Worm (Caenorhabditis elegans) whole organism, L2 larva: Measurements from ENCODE around the gene K11H12.11.

ENCODE experiments used
- C34F6.9 ChIP-seq: fragments of 150-350 bp; optimal IDR thresholded peaks from 2 replicates; lab custom pipeline; 2014; ENCODE audit warnings: missing biosample characterization, missing genetic modification characterization
- F13H6.1 ChIP-seq: sonication (generic microtip); optimal IDR thresholded peaks from 2 replicates; lab custom pipeline; 2016; ENCODE audit warnings: missing genetic modification characterization, missing compliant biosample characterization
- R02D3.7 ChIP-seq: fragments of 150-350 bp; optimal IDR thresholded peaks from 2 replicates; lab custom pipeline; 2014; ENCODE audit warnings: missing biosample characterization, missing genetic modification characterization
- aly-2 ChIP-seq: fragments of 150-350 bp; optimal IDR thresholded peaks from 2 replicates; lab custom pipeline; 2014; ENCODE audit warnings: missing biosample characterization, missing genetic modification characterization
- ama-1 ChIP-seq: fragments of 150-350 bp; optimal IDR thresholded peaks from 2 replicates; lab custom pipeline; 2018; ENCODE audit warnings: inconsistent platforms
- ceh-16 ChIP-seq: fragments of 150-350 bp; optimal IDR thresholded peaks from 2 replicates; lab custom pipeline; 2014; ENCODE audit warnings: missing biosample characterization, missing genetic modification characterization
- ceh-82 ChIP-seq: fragments of 150-350 bp; optimal IDR thresholded peaks from 2 replicates; lab custom pipeline; 2014; ENCODE audit warnings: missing biosample characterization, missing genetic modification characterization
- crh-2 ChIP-seq: sonication (generic microtip); optimal IDR thresholded peaks from 2 replicates; lab custom pipeline; 2017; ENCODE audit warnings: missing biosample characterization, missing genetic modification characterization
- dmd-4 ChIP-seq: sonication (generic microtip); optimal IDR thresholded peaks from 2 replicates; lab custom pipeline; 2017; ENCODE audit warnings: missing biosample characterization, missing genetic modification characterization
- egl-27 ChIP-seq: sonication (generic microtip); optimal IDR thresholded peaks from 3 replicates; lab custom pipeline; 2017; ENCODE audit warnings: missing biosample characterization, missing genetic modification reagents, missing genetic modification characterization
- elt-3 ChIP-seq: sonication (generic microtip); optimal IDR thresholded peaks from 2 replicates; lab custom pipeline; 2017; ENCODE audit warnings: missing biosample characterization, missing genetic modification characterization
- fos-1 ChIP-seq: fragments of 150-350 bp; optimal IDR thresholded peaks from 2 replicates; lab custom pipeline; 2014; ENCODE audit warnings: missing biosample characterization, missing genetic modification characterization
- gmeb-1 ChIP-seq: fragments of 150-350 bp; optimal IDR thresholded peaks from 2 replicates; lab custom pipeline; 2014; ENCODE audit warnings: missing biosample characterization, missing genetic modification characterization
- lin-11 ChIP-seq: fragments of 150-350 bp; sonication (generic microtip); optimal IDR thresholded peaks from 2 replicates; lab custom pipeline; 2014; ENCODE audit warnings: missing biosample characterization, missing genetic modification characterization, inconsistent platforms, mixed read lengths
- lin-13 ChIP-seq: fragments of 150-350 bp; optimal IDR thresholded peaks from 2 replicates; lab custom pipeline; 2014; ENCODE audit warnings: missing biosample characterization, missing genetic modification reagents, missing genetic modification characterization
- lsy-2 ChIP-seq, 2 experiments: fragments of 150-350 bp in 1 of 2; sonication (generic microtip) in 1 of 2; optimal IDR thresholded peaks; 2 replicates each; lab custom pipeline; 2014 to 2017; ENCODE audit warnings: missing biosample characterization in 2 of 2, missing genetic modification characterization in 2 of 2
- mab-5 ChIP-seq: fragments of 150-350 bp; optimal IDR thresholded peaks from 2 replicates; lab custom pipeline; 2014; ENCODE audit warnings: missing biosample characterization, missing genetic modification characterization
- mbf-1 ChIP-seq: sonication (generic microtip); optimal IDR thresholded peaks from 2 replicates; lab custom pipeline; 2017; ENCODE audit warnings: missing biosample characterization, missing genetic modification characterization
- mdl-1 ChIP-seq, 2 experiments: fragments of 150-350 bp in 1 of 2; sonication (generic microtip) in 1 of 2; optimal IDR thresholded peaks; 2 replicates each; lab custom pipeline; 2017; ENCODE audit warnings: missing biosample characterization in 2 of 2, missing genetic modification characterization in 2 of 2
- nhr-10 ChIP-seq: sonication (generic microtip); optimal IDR thresholded peaks from 2 replicates; lab custom pipeline; 2017; ENCODE audit warnings: missing biosample characterization, missing genetic modification characterization
- nhr-129 ChIP-seq: fragments of 150-350 bp; optimal IDR thresholded peaks from 2 replicates; lab custom pipeline; 2014; ENCODE audit warnings: missing biosample characterization, missing genetic modification characterization
- nhr-21 ChIP-seq: fragments of 150-350 bp; optimal IDR thresholded peaks from 2 replicates; lab custom pipeline; 2014; ENCODE audit warnings: missing biosample characterization, missing genetic modification characterization
- nhr-237 ChIP-seq: fragments of 150-350 bp; optimal IDR thresholded peaks from 2 replicates; lab custom pipeline; 2014; ENCODE audit warnings: missing biosample characterization, missing genetic modification characterization
- nhr-25 ChIP-seq: fragments of 150-350 bp; sonication (generic microtip); optimal IDR thresholded peaks from 3 replicates; lab custom pipeline; 2014; ENCODE audit warnings: missing biosample characterization, missing genetic modification characterization
- peb-1 ChIP-seq: fragments of 150-350 bp; optimal IDR thresholded peaks from 2 replicates; lab custom pipeline; 2014; ENCODE audit warnings: missing biosample characterization, missing genetic modification characterization
- skn-1 ChIP-seq: sonication (generic microtip); optimal IDR thresholded peaks from 2 replicates; lab custom pipeline; 2017; ENCODE audit warnings: missing biosample characterization, missing genetic modification characterization
- sma-3 ChIP-seq: sonication (generic microtip); optimal IDR thresholded peaks from 2 replicates; lab custom pipeline; 2016; ENCODE audit warnings: missing genetic modification reagents, missing genetic modification characterization, missing compliant biosample characterization
- sma-9 ChIP-seq, 2 experiments: fragments of 150-350 bp in 1 of 2; sonication (generic microtip) in 1 of 2; optimal IDR thresholded peaks; 2 replicates each; lab custom pipeline; 2014 to 2016; ENCODE audit warnings: missing genetic modification characterization in 2 of 2, mild to moderate bottlenecking in 1 of 2, missing biosample characterization in 1 of 2, missing compliant biosample characterization in 1 of 2, missing genetic modification reagents in 1 of 2, moderate library complexity in 1 of 2
- snpc-4 ChIP-seq: fragments of 150-350 bp; optimal IDR thresholded peaks from 2 replicates; lab custom pipeline; 2014; ENCODE audit warnings: missing biosample characterization, missing genetic modification characterization
- unc-55 ChIP-seq: fragments of 150-350 bp; sonication (generic microtip); optimal IDR thresholded peaks from 3 replicates; lab custom pipeline; 2014; ENCODE audit warnings: missing biosample characterization, missing genetic modification reagents, missing genetic modification characterization
- zag-1 ChIP-seq: fragments of 150-350 bp; optimal IDR thresholded peaks from 2 replicates; lab custom pipeline; 2014; ENCODE audit warnings: missing biosample characterization, missing genetic modification characterization
- ztf-11 ChIP-seq: sonication (generic microtip); optimal IDR thresholded peaks from 2 replicates; lab custom pipeline; 2017; ENCODE audit warnings: missing biosample characterization, missing genetic modification characterization

Gene K11H12.11

ce11 chrIV:664122-664521 lies 6.2 kb downstream of the K11H12.11 start (continued):
- TF ChIP-seq mbf-1 (tag; lab: Kevin White, UChicago) (no peak), lsy-2 (tag; optimal IDR thresholded peaks at IDR 0.05; lab: Kevin White, UChicago) (peak in 1 of 2 experiments; percentile 14), C34F6.9 (tag; lab: Kevin White, UChicago) (peak; percentile 29), elt-3 (tag; lab: Kevin White, UChicago) (no peak), mab-5 (tag; lab: Kevin White, UChicago) (no peak), sma-3 (no peak), sma-9 (GFP tag; optimal IDR thresholded peaks at IDR 0.05; lab: Kevin White, UChicago) (no peak), sma-9 (tag; optimal IDR thresholded peaks at IDR 0.05; lab: Kevin White, UChicago) (no peak), zag-1 (tag; lab: Kevin White, UChicago) (no peak)

- TF ChIP-seq nhr-10 (tag; lab: Kevin White, UChicago) (no peak), sma-9 (GFP tag; optimal IDR thresholded peaks at IDR 0.05; lab: Kevin White, UChicago) (no peak), sma-9 (tag; optimal IDR thresholded peaks at IDR 0.05; lab: Kevin White, UChicago) (no peak), nhr-25 (tag; lab: Kevin White, UChicago) (no peak), nhr-237 (tag; lab: Kevin White, UChicago) (no peak), mab-5 (tag; lab: Kevin White, UChicago) (no peak), lsy-2 (tag; optimal IDR thresholded peaks at IDR 0.05; lab: Kevin White, UChicago) (no peak), ceh-82 (tag; lab: Kevin White, UChicago) (no peak), crh-2 (tag; lab: Kevin White, UChicago) (no peak), mbf-1 (tag; lab: Kevin White, UChicago) (no peak)
- TF ChIP-seq, all 48 proteins: peak for 0
Observed at ce11 chrIV:661623-662022, 8.7 kb downstream of the K11H12.11 start.

- TF ChIP-seq lin-11 (peak; percentile 21), R02D3.7 (tag; lab: Kevin White, UChicago) (no peak)
Observed at ce11 chrIV:659585-659984, 10.8 kb downstream of the K11H12.11 start.

- TF ChIP-seq fos-1 (tag; lab: Kevin White, UChicago) (no peak), ama-1 (peak; percentile 50)
Observed at ce11 chrIV:658497-659177, 11.7 kb downstream of the K11H12.11 start.

ce11 chrIV:657932-658331 lies 12.4 kb downstream of the K11H12.11 start:
- TF ChIP-seq skn-1 (tag; lab: Kevin White, UChicago) (no peak), dmd-4 (tag; lab: Kevin White, UChicago) (no peak), gmeb-1 (tag; lab: Kevin White, UChicago) (peak; percentile 79), sma-3 (peak; percentile 54), lin-11 (peak; percentile 11), unc-55 (GFP tag; lab: Kevin White, UChicago) (peak; percentile 2), elt-3 (tag; lab: Kevin White, UChicago) (no peak), aly-2 (tag; lab: Kevin White, UChicago) (no peak), ceh-16 (tag; lab: Kevin White, UChicago) (peak; percentile 49), lin-13 (GFP tag; lab: Kevin White, UChicago) (peak; percentile 28), nhr-21 (tag; lab: Kevin White, UChicago) (peak; percentile 12), mdl-1 (tag; optimal IDR thresholded peaks at IDR 0.05; lab: Kevin White, UChicago) (peak in 1 of 2 experiments; percentile 30), sma-9 (GFP tag; optimal IDR thresholded peaks at IDR 0.05; lab: Kevin White, UChicago) (peak; percentile 64), sma-9 (tag; optimal IDR thresholded peaks at IDR 0.05; lab: Kevin White, UChicago) (no peak), mbf-1 (tag; lab: Kevin White, UChicago) (no peak), nhr-25 (tag; lab: Kevin White, UChicago) (peak; percentile 9), C34F6.9 (tag; lab: Kevin White, UChicago) (peak; percentile 35), lsy-2 (tag; optimal IDR thresholded peaks at IDR 0.05; lab: Kevin White, UChicago) (peak; percentile 79), crh-2 (tag; lab: Kevin White, UChicago) (peak; percentile 37), ztf-11 (tag; lab: Kevin White, UChicago) (no peak), peb-1 (tag; lab: Kevin White, UChicago) (no peak), nhr-129 (tag; lab: Kevin White, UChicago) (peak; percentile 81), F13H6.1 (peak; percentile 46), egl-27 (tag; lab: Kevin White, UChicago) (no peak), ceh-82 (tag; lab: Kevin White, UChicago) (no peak), snpc-4 (tag; lab: Kevin White, UChicago) (peak; percentile 98)
- TF ChIP-seq, all 48 proteins: peak for 16
